Worm (Caenorhabditis elegans) whole organism, young adult: ENCODE results near the gene C49A9.3.

Source experiments
- B0035.1 ChIP-seq: sonication (generic microtip); optimal IDR thresholded peaks from 2 replicates; lab custom pipeline; 2016; ENCODE audit warnings: missing genetic modification characterization, mild to moderate bottlenecking, missing compliant biosample characterization, missing genotype, missing genetic modification reagents
- B0261.1 ChIP-seq: sonication (generic microtip); optimal IDR thresholded peaks from 2 replicates; lab custom pipeline; 2016; ENCODE audit warnings: mild to moderate bottlenecking, missing genetic modification characterization, moderate library complexity, missing compliant biosample characterization
- C06A6.2 ChIP-seq: fragments of 200-800 bp; sonication (Bioruptor generic); conservative IDR thresholded peaks from 2 replicates; pipeline ENCODE4 v1.3.6; 2022; ENCODE audit warnings: missing genetic modification characterization, missing compliant biosample characterization
- C17E4.6 ChIP-seq: fragments of 200-800 bp; sonication (Bioruptor generic); IDR thresholded peaks from 2 replicates; pipeline ENCODE4 v1.3.6; 2022; ENCODE audit warnings: missing genetic modification reagents, missing genetic modification characterization, missing compliant biosample characterization
- F23B12.7 ChIP-seq: sonication (generic microtip); optimal IDR thresholded peaks from 2 replicates; lab custom pipeline; 2017; ENCODE audit warnings: missing genetic modification characterization, mild to moderate bottlenecking, missing compliant biosample characterization, antibody characterized with exemption, moderate library complexity; ENCODE audit not compliant: insufficient read depth
- F37B4.10 ChIP-seq: fragments of 200-800 bp; sonication (Bioruptor generic); IDR thresholded peaks from 2 replicates; pipeline ENCODE4 v1.3.6; 2022; ENCODE audit warnings: missing genetic modification characterization, missing compliant biosample characterization
- F49E8.2 ChIP-seq: sonication (generic microtip); optimal IDR thresholded peaks from 3 replicates; lab custom pipeline; 2017; ENCODE audit warnings: missing genetic modification characterization, mild to moderate bottlenecking, missing compliant biosample characterization, antibody characterized with exemption, moderate library complexity; ENCODE audit not compliant: insufficient read depth
- F57C9.4 ChIP-seq: sonication (generic microtip); optimal IDR thresholded peaks from 2 replicates; lab custom pipeline; 2017; ENCODE audit warnings: mild to moderate bottlenecking, missing genetic modification characterization, missing compliant biosample characterization
- T07F8.4 ChIP-seq: sonication (generic microtip); optimal IDR thresholded peaks from 2 replicates; lab custom pipeline; 2016; ENCODE audit warnings: mild to moderate bottlenecking, missing genetic modification characterization, moderate library complexity, missing compliant biosample characterization
- Y53G8AR.9 ChIP-seq: fragments of 200-800 bp; sonication (Bioruptor generic); conservative IDR thresholded peaks from 2 replicates; pipeline ENCODE4 v1.3.6; 2022; ENCODE audit warnings: missing genetic modification reagents, missing genetic modification characterization, missing compliant biosample characterization
- aptf-2 ChIP-seq: fragments of 200-800 bp; sonication (Bioruptor generic); conservative IDR thresholded peaks from 2 replicates; pipeline ENCODE4 v1.3.6; 2022; ENCODE audit warnings: missing genetic modification reagents, missing genetic modification characterization, missing compliant biosample characterization
- atf-7 ChIP-seq: sonication (generic microtip); optimal IDR thresholded peaks from 2 replicates; lab custom pipeline; 2017; ENCODE audit warnings: mild to moderate bottlenecking, missing genetic modification characterization, missing compliant biosample characterization
- athp-1 ChIP-seq: sonication (generic microtip); optimal IDR thresholded peaks from 2 replicates; lab custom pipeline; 2017; ENCODE audit warnings: mild to moderate bottlenecking, missing genetic modification characterization, missing compliant biosample characterization
- attf-3 ChIP-seq: fragments of 200-800 bp; sonication (Bioruptor generic); conservative IDR thresholded peaks from 2 replicates; pipeline ENCODE4 v1.3.6; 2022; ENCODE audit warnings: missing genetic modification reagents, missing genetic modification characterization, missing compliant biosample characterization
- attf-6 ChIP-seq: fragments of 200-800 bp; sonication (Bioruptor generic); IDR thresholded peaks from 2 replicates; pipeline ENCODE4 v1.3.6; 2022; ENCODE audit warnings: missing genetic modification reagents, missing genetic modification characterization, missing compliant biosample characterization
- bed-1 ChIP-seq: fragments of 200-800 bp; sonication (Bioruptor generic); IDR thresholded peaks from 2 replicates; pipeline ENCODE4 v1.3.6; 2022; ENCODE audit warnings: missing genetic modification reagents, missing genetic modification characterization, missing compliant biosample characterization
- bed-2 ChIP-seq: fragments of 200-800 bp; sonication (Bioruptor generic); IDR thresholded peaks from 2 replicates; pipeline ENCODE4 v1.3.6; 2022; ENCODE audit warnings: missing genetic modification reagents, missing genetic modification characterization, missing compliant biosample characterization
- ceh-100 ChIP-seq: fragments of 200-800 bp; sonication (Bioruptor generic); IDR thresholded peaks from 2 replicates; pipeline ENCODE4 v1.3.6; 2022; ENCODE audit warnings: missing genetic modification reagents, missing genetic modification characterization, missing compliant biosample characterization
- chd-7 ChIP-seq: sonication (generic microtip); optimal IDR thresholded peaks from 2 replicates; lab custom pipeline; 2016; ENCODE audit warnings: mild to moderate bottlenecking, missing genetic modification characterization, moderate library complexity, missing compliant biosample characterization
- ets-4 ChIP-seq: fragments of 200-800 bp; sonication (Bioruptor generic); optimal IDR thresholded peaks from 2 replicates; lab custom pipeline; 2018; ENCODE audit warnings: mild to moderate bottlenecking, missing genetic modification characterization, missing compliant biosample characterization
- hlh-12 ChIP-seq: sonication (generic microtip); optimal IDR thresholded peaks from 2 replicates; lab custom pipeline; 2016; ENCODE audit warnings: missing genetic modification characterization, missing compliant biosample characterization
- hmg-20 ChIP-seq: fragments of 200-800 bp; sonication (Bioruptor generic); IDR thresholded peaks from 2 replicates; pipeline ENCODE4 v1.3.6; 2022; ENCODE audit warnings: missing genetic modification reagents, missing genetic modification characterization, missing compliant biosample characterization
- hrde-1 ChIP-seq: sonication (generic microtip); optimal IDR thresholded peaks from 2 replicates; lab custom pipeline; 2016; ENCODE audit warnings: missing genetic modification characterization, mild to moderate bottlenecking, missing compliant biosample characterization, moderate library complexity, missing genotype, missing genetic modification reagents, borderline replicate concordance
- lag-1 ChIP-seq: fragments of 200-800 bp; sonication (Bioruptor generic); IDR thresholded peaks from 2 replicates; pipeline ENCODE4 v1.3.6; 2022; ENCODE audit warnings: missing genetic modification reagents, missing genetic modification characterization, missing compliant biosample characterization
- lin-26 ChIP-seq: fragments of 200-800 bp; sonication (Bioruptor generic); IDR thresholded peaks from 2 replicates; pipeline ENCODE4 v1.3.6; 2022; ENCODE audit warnings: missing genetic modification reagents, missing genetic modification characterization, missing compliant biosample characterization
- lin-40 ChIP-seq: sonication (generic microtip); optimal IDR thresholded peaks from 2 replicates; lab custom pipeline; 2016; ENCODE audit warnings: missing genetic modification characterization, mild to moderate bottlenecking, missing compliant biosample characterization, missing genotype, missing genetic modification reagents
- lin-54 ChIP-seq: fragments of 200-800 bp; sonication (Bioruptor generic); optimal IDR thresholded peaks from 2 replicates; lab custom pipeline; 2018; ENCODE audit warnings: mild to moderate bottlenecking, missing genetic modification characterization, missing compliant biosample characterization
- madf-10 ChIP-seq: sonication (generic microtip); optimal IDR thresholded peaks from 2 replicates; lab custom pipeline; 2016; ENCODE audit warnings: mild to moderate bottlenecking, missing genetic modification characterization, missing compliant biosample characterization
- madf-3 ChIP-seq: fragments of 200-800 bp; sonication (Bioruptor generic); IDR thresholded peaks from 2 replicates; pipeline ENCODE4 v1.3.6; 2022; ENCODE audit warnings: missing genetic modification reagents, missing genetic modification characterization, missing compliant biosample characterization
- madf-6 ChIP-seq: fragments of 200-800 bp; sonication (Bioruptor generic); IDR thresholded peaks from 2 replicates; pipeline ENCODE4 v1.3.6; 2022; ENCODE audit warnings: missing genetic modification reagents, missing genetic modification characterization, missing compliant biosample characterization
- madf-8 ChIP-seq: fragments of 200-800 bp; sonication (Bioruptor generic); conservative IDR thresholded peaks from 2 replicates; pipeline ENCODE4 v1.3.6; 2022; ENCODE audit warnings: missing genetic modification reagents, missing genetic modification characterization, missing compliant biosample characterization
- mcd-1 ChIP-seq: fragments of 200-800 bp; sonication (Bioruptor generic); IDR thresholded peaks from 2 replicates; pipeline ENCODE4 v1.3.6; 2022; ENCODE audit warnings: missing genetic modification reagents, missing genetic modification characterization, missing compliant biosample characterization
- mes-4 ChIP-seq: sonication (generic microtip); optimal IDR thresholded peaks from 2 replicates; lab custom pipeline; 2016; ENCODE audit warnings: missing genotype, missing genetic modification characterization, missing compliant biosample characterization
- mxl-1 ChIP-seq: sonication (generic microtip); optimal IDR thresholded peaks from 2 replicates; lab custom pipeline; 2016; ENCODE audit warnings: missing genetic modification characterization, missing compliant biosample characterization
- nfya-1 ChIP-seq: sonication (generic microtip); optimal IDR thresholded peaks from 2 replicates; lab custom pipeline; 2017; ENCODE audit warnings: antibody characterized with exemption, missing compliant biosample characterization, missing genetic modification characterization, borderline replicate concordance; ENCODE audit not compliant: insufficient read depth
- nfyb-1 ChIP-seq: fragments of 200-800 bp; sonication (Bioruptor generic); IDR thresholded peaks from 2 replicates; pipeline ENCODE4 v1.3.6; 2022; ENCODE audit warnings: missing genetic modification reagents, missing genetic modification characterization, missing compliant biosample characterization
- nhr-27 ChIP-seq: fragments of 200-800 bp; sonication (Bioruptor generic); optimal IDR thresholded peaks from 2 replicates; lab custom pipeline; 2018; ENCODE audit warnings: mild to moderate bottlenecking, missing genetic modification characterization, moderate library complexity, missing compliant biosample characterization
- nhr-80 ChIP-seq: sonication (generic microtip); optimal IDR thresholded peaks from 2 replicates; lab custom pipeline; 2016; ENCODE audit warnings: missing genetic modification characterization, missing compliant biosample characterization
- nhr-90 ChIP-seq: sonication (generic microtip); optimal IDR thresholded peaks from 2 replicates; lab custom pipeline; 2016; ENCODE audit warnings: missing genotype, mild to moderate bottlenecking, missing genetic modification characterization, missing compliant biosample characterization
- rcor-1 ChIP-seq: fragments of 200-800 bp; sonication (Bioruptor generic); IDR thresholded peaks from 2 replicates; pipeline ENCODE4 v1.3.6; 2022; ENCODE audit warnings: missing genetic modification reagents, missing genetic modification characterization, missing compliant biosample characterization
- rpc-1 ChIP-seq, 2 experiments: fragments of 150-350 bp in 1 of 2; sonication (generic microtip) in 1 of 2; optimal IDR thresholded peaks; 2 replicates each; lab custom pipeline; 2014 to 2018; ENCODE audit warnings: missing biosample characterization in 1 of 2, missing genetic modification characterization in 1 of 2, missing genetic modification reagents in 1 of 2, missing genotype in 1 of 2
- sdz-38 ChIP-seq: sonication (generic microtip); optimal IDR thresholded peaks from 2 replicates; lab custom pipeline; 2016; ENCODE audit warnings: missing genotype, missing genetic modification characterization, missing compliant biosample characterization
- snpc-3.4 ChIP-seq: sonication (generic microtip); optimal IDR thresholded peaks from 2 replicates; lab custom pipeline; 2017; ENCODE audit warnings: missing genetic modification characterization, mild to moderate bottlenecking, missing compliant biosample characterization, antibody characterized with exemption, moderate library complexity, missing genotype, missing genetic modification reagents
- somi-1 ChIP-seq: fragments of 200-800 bp; sonication (Bioruptor generic); optimal IDR thresholded peaks from 2 replicates; lab custom pipeline; 2018; ENCODE audit warnings: mild to moderate bottlenecking, missing genetic modification characterization, missing compliant biosample characterization
- tbp1 ChIP-seq: fragments of 200-800 bp; sonication (Bioruptor generic); optimal IDR thresholded peaks from 2 replicates; lab custom pipeline; 2018; ENCODE audit warnings: mild to moderate bottlenecking, missing genetic modification characterization, missing compliant biosample characterization
- xnd-1 ChIP-seq: sonication (generic microtip); optimal IDR thresholded peaks from 2 replicates; lab custom pipeline; 2016; ENCODE audit warnings: missing genotype, missing genetic modification reagents, missing genetic modification characterization, missing compliant biosample characterization

C49A9.3 gene

ce11 chrIV:6206294-6206776 is 15.6 kb upstream of the C49A9.3 start, which contains the start of gene C49A9.10:
Gene C49A9.10, minus strand, starts transcription at chrIV:6206344.
- TF ChIP-seq C17E4.6 (GFP tag; lab: Robert Waterston, UW) (no peak), lag-1 (no peak), ets-4 (GFP tag; lab: Kevin White, UChicago) (no peak), C06A6.2 (GFP tag; lab: Robert Waterston, UW) (peak; percentile 39; the same call in 1 of the 2 replicates), rcor-1 (GFP tag; lab: Robert Waterston, UW) (peak; percentile 73), aptf-2 (peak; percentile 46; the same call in 1 of the 2 replicates), atf-7 (tag; lab: Kevin White, UChicago) (peak; percentile 53), attf-6 (GFP tag; lab: Robert Waterston, UW) (peak; percentile 57; the same call in 1 of the 2 replicates), mcd-1 (GFP tag; lab: Robert Waterston, UW) (peak; percentile 81), chd-7 (no peak), ceh-100 (GFP tag; lab: Robert Waterston, UW) (0 out of 2 replicates have a peak, but pooled peaks have one; percentile 39), F37B4.10 (no peak), xnd-1 (tag; lab: Kevin White, UChicago) (peak; percentile 35), hrde-1 (tag; lab: Kevin White, UChicago) (peak; percentile 40), bed-1 (GFP tag; lab: Robert Waterston, UW) (no peak), madf-6 (GFP tag; lab: Robert Waterston, UW) (no peak; the same call in 1 of the 2 replicates), nhr-27 (tag; lab: Kevin White, UChicago) (no peak), somi-1 (GFP tag; lab: Kevin White, UChicago) (peak; percentile 20), madf-10 (peak; percentile 54), nfyb-1 (GFP tag; lab: Robert Waterston, UW) (peak; percentile 43; the same call in 1 of the 2 replicates), B0261.1 (no peak), bed-2 (GFP tag; lab: Robert Waterston, UW) (peak; percentile 83), nhr-90 (tag; lab: Kevin White, UChicago) (no peak), nhr-80 (tag; lab: Kevin White, UChicago) (peak; percentile 3), Y53G8AR.9 (GFP tag; lab: Robert Waterston, UW) (0 out of 2 replicates have a peak, but pooled peaks have one; percentile 49), tbp1 (peak; percentile 66), madf-8 (GFP tag; lab: Robert Waterston, UW) (peak; percentile 31; the same call in 1 of the 2 replicates), nfya-1 (tag; lab: Kevin White, UChicago) (no peak), hlh-12 (no peak), madf-3 (GFP tag; lab: Robert Waterston, UW) (peak; percentile 68; the same call in 1 of the 2 replicates), F57C9.4 (peak; percentile 48), F23B12.7 (peak; percentile 52), T07F8.4 (peak; percentile 2), sdz-38 (tag; lab: Kevin White, UChicago) (no peak), rpc-1 (optimal IDR thresholded peaks at IDR 0.05; lab: Kevin White, UChicago) (no peak), rpc-1 (tag; optimal IDR thresholded peaks at IDR 0.05; lab: Kevin White, UChicago) (no peak), F49E8.2 (peak; percentile 48), athp-1 (tag; lab: Kevin White, UChicago) (peak; percentile 70), B0035.1 (tag; lab: Kevin White, UChicago) (peak; percentile 27), lin-54 (GFP tag; lab: Kevin White, UChicago) (peak; percentile 91), attf-3 (GFP tag; lab: Robert Waterston, UW) (peak; percentile 51; the same call in 1 of the 2 replicates), hmg-20 (GFP tag; lab: Robert Waterston, UW) (peak; percentile 65), mes-4 (no peak), lin-40 (tag; lab: Kevin White, UChicago) (peak; percentile 74), lin-26 (GFP tag; lab: Robert Waterston, UW) (no peak), mxl-1 (tag; lab: Kevin White, UChicago) (no peak), snpc-3.4 (tag; lab: Kevin White, UChicago) (no peak)
